Worm (Caenorhabditis elegans) whole organism, L4 larva: ENCODE results near the gene srh-187.

Experiments
- lin-13 ChIP-seq: fragments of 150-350 bp; optimal IDR thresholded peaks from 2 replicates; lab custom pipeline; 2014; ENCODE audit warnings: missing biosample characterization, missing genetic modification reagents, missing genetic modification characterization
- lin-39 ChIP-seq: fragments of 150-350 bp; optimal IDR thresholded peaks from 2 replicates; lab custom pipeline; 2014; ENCODE audit warnings: missing biosample characterization, missing genetic modification reagents, missing genetic modification characterization
- nhr-11 ChIP-seq: fragments of 150-350 bp; optimal IDR thresholded peaks from 2 replicates; lab custom pipeline; 2014; ENCODE audit warnings: missing biosample characterization, missing genetic modification characterization
- nhr-77 ChIP-seq: fragments of 150-350 bp; optimal IDR thresholded peaks from 2 replicates; lab custom pipeline; 2014; ENCODE audit warnings: missing biosample characterization, missing genetic modification characterization

ce11 chrV:7326928-7327327, 12.8 kb downstream of the srh-187 start, which contains the start of gene F10G2.4:
- TF ChIP-seq lin-13 (GFP tag; lab: Kevin White, UChicago) (no peak), nhr-11 (tag; lab: Kevin White, UChicago) (no peak), nhr-77 (tag; lab: Kevin White, UChicago) (no peak), lin-39 (no peak)
